Worm (Caenorhabditis elegans) whole organism, L3 larva: ENCODE measurements around the gene F07C4.11.

ENCODE experiments used
- R02D3.7 ChIP-seq: fragments of 150-350 bp; optimal IDR thresholded peaks from 2 replicates; lab custom pipeline; 2014; ENCODE audit warnings: missing biosample characterization, missing genetic modification characterization
- ZK546.5 ChIP-seq: sonication (generic microtip); optimal IDR thresholded peaks from 2 replicates; lab custom pipeline; 2017; ENCODE audit warnings: missing biosample characterization, missing genetic modification characterization
- ama-1 ChIP-seq: fragments of 150-350 bp; optimal IDR thresholded peaks from 2 replicates; lab custom pipeline; 2018
- ceh-82 ChIP-seq: fragments of 150-350 bp; optimal IDR thresholded peaks from 2 replicates; lab custom pipeline; 2014; ENCODE audit warnings: missing biosample characterization, missing genetic modification characterization
- ceh-9 ChIP-seq: sonication (generic microtip); optimal IDR thresholded peaks from 2 replicates; lab custom pipeline; 2018; ENCODE audit warnings: missing biosample characterization, missing genetic modification characterization
- daf-12 ChIP-seq: fragments of 150-350 bp; optimal IDR thresholded peaks from 2 replicates; lab custom pipeline; 2014; ENCODE audit warnings: missing biosample characterization, missing genetic modification reagents, missing genetic modification characterization
- egl-27 ChIP-seq: sonication (generic microtip); optimal IDR thresholded peaks from 4 replicates; lab custom pipeline; 2017; ENCODE audit warnings: missing biosample characterization, missing genetic modification reagents, missing genetic modification characterization
- elt-2 ChIP-seq: sonication (generic microtip); optimal IDR thresholded peaks from 2 replicates; lab custom pipeline; 2016; ENCODE audit warnings: missing genetic modification reagents, mild to moderate bottlenecking, missing genetic modification characterization, missing compliant biosample characterization
- elt-3 ChIP-seq, 3 experiments: fragments of 150-350 bp in 1 of 3; sonication (generic microtip) in 2 of 3; optimal IDR thresholded peaks; 2 replicates in 2 of 3; 4 replicates in 1 of 3; lab custom pipeline; 2014 to 2017; ENCODE audit warnings: missing biosample characterization in 3 of 3, missing genetic modification characterization in 3 of 3
- fkh-10 ChIP-seq: sonication (generic microtip); optimal IDR thresholded peaks from 2 replicates; lab custom pipeline; 2017; ENCODE audit warnings: missing biosample characterization, missing genetic modification reagents, missing genetic modification characterization
- fkh-2 ChIP-seq: fragments of 150-350 bp; optimal IDR thresholded peaks from 2 replicates; lab custom pipeline; 2014; ENCODE audit warnings: missing biosample characterization, missing genetic modification reagents, missing genetic modification characterization
- fos-1 ChIP-seq: fragments of 150-350 bp; optimal IDR thresholded peaks from 2 replicates; lab custom pipeline; 2014; ENCODE audit warnings: missing biosample characterization, missing genetic modification characterization
- hmg-11 ChIP-seq: sonication (generic microtip); optimal IDR thresholded peaks from 2 replicates; lab custom pipeline; 2016; ENCODE audit warnings: missing genetic modification characterization, missing compliant biosample characterization
- lin-15B ChIP-seq: fragments of 150-350 bp; optimal IDR thresholded peaks from 2 replicates; lab custom pipeline; 2014; ENCODE audit warnings: missing biosample characterization, missing genetic modification characterization
- lin-39 ChIP-seq: fragments of 150-350 bp; optimal IDR thresholded peaks from 2 replicates; lab custom pipeline; 2018; ENCODE audit warnings: missing biosample characterization, missing genetic modification reagents, missing genetic modification characterization
- lsy-12 ChIP-seq: sonication (generic microtip); optimal IDR thresholded peaks from 2 replicates; lab custom pipeline; 2016; ENCODE audit warnings: mild to moderate bottlenecking, missing genetic modification characterization, missing compliant biosample characterization
- mml-1 ChIP-seq: fragments of 150-350 bp; sonication (generic microtip); optimal IDR thresholded peaks from 3 replicates; lab custom pipeline; 2014; ENCODE audit warnings: missing biosample characterization, missing genetic modification characterization
- nfya-1 ChIP-seq: sonication (generic microtip); optimal IDR thresholded peaks from 2 replicates; lab custom pipeline; 2017; ENCODE audit warnings: missing genetic modification characterization, mild to moderate bottlenecking, missing compliant biosample characterization, antibody characterized with exemption, moderate library complexity; ENCODE audit not compliant: insufficient read depth
- nhr-11 ChIP-seq: fragments of 150-350 bp; optimal IDR thresholded peaks from 2 replicates; lab custom pipeline; 2014; ENCODE audit warnings: missing biosample characterization, missing genetic modification characterization
- nhr-12 ChIP-seq: fragments of 150-350 bp; optimal IDR thresholded peaks from 2 replicates; lab custom pipeline; 2014; ENCODE audit warnings: missing biosample characterization, missing genetic modification characterization
- nhr-25 ChIP-seq: sonication (generic microtip); optimal IDR thresholded peaks from 2 replicates; lab custom pipeline; 2017; ENCODE audit warnings: missing biosample characterization, missing genetic modification characterization
- nhr-28 ChIP-seq: fragments of 150-350 bp; optimal IDR thresholded peaks from 2 replicates; lab custom pipeline; 2014; ENCODE audit warnings: missing biosample characterization, missing genetic modification characterization
- nhr-43 ChIP-seq: sonication (generic microtip); optimal IDR thresholded peaks from 2 replicates; lab custom pipeline; 2016; ENCODE audit warnings: mild to moderate bottlenecking, missing genetic modification characterization, missing compliant biosample characterization; ENCODE audit not compliant: poor library complexity, severe bottlenecking
- nhr-67 ChIP-seq: fragments of 150-350 bp; optimal IDR thresholded peaks from 2 replicates; lab custom pipeline; 2014; ENCODE audit warnings: missing biosample characterization, missing genetic modification characterization
- nhr-77 ChIP-seq: fragments of 150-350 bp; optimal IDR thresholded peaks from 2 replicates; lab custom pipeline; 2014; ENCODE audit warnings: missing biosample characterization, missing genetic modification characterization
- pha-4 ChIP-seq: fragments of 150-350 bp; optimal IDR thresholded peaks from 2 replicates; lab custom pipeline; 2014; ENCODE audit warnings: missing biosample characterization, missing genetic modification reagents, missing genetic modification characterization
- pqm-1 ChIP-seq: fragments of 150-350 bp; optimal IDR thresholded peaks from 2 replicates; lab custom pipeline; 2017; ENCODE audit warnings: missing biosample characterization, missing genetic modification characterization, inconsistent platforms
- skn-1 ChIP-seq: fragments of 150-350 bp; optimal IDR thresholded peaks from 2 replicates; lab custom pipeline; 2014; ENCODE audit warnings: missing biosample characterization, missing genetic modification characterization
- snpc-4 ChIP-seq: fragments of 150-350 bp; optimal IDR thresholded peaks from 2 replicates; lab custom pipeline; 2014; ENCODE audit warnings: missing biosample characterization, missing genetic modification characterization
- tbx-2 ChIP-seq: sonication (generic microtip); optimal IDR thresholded peaks from 2 replicates; lab custom pipeline; 2016; ENCODE audit warnings: mild to moderate bottlenecking, missing genetic modification characterization, missing compliant biosample characterization
- unc-62 ChIP-seq: fragments of 150-350 bp; sonication (generic microtip); optimal IDR thresholded peaks from 4 replicates; lab custom pipeline; 2014; ENCODE audit warnings: missing biosample characterization, missing genetic modification reagents, missing genetic modification characterization
- zag-1 ChIP-seq: fragments of 150-350 bp; optimal IDR thresholded peaks from 2 replicates; lab custom pipeline; 2014; ENCODE audit warnings: missing biosample characterization, missing genetic modification characterization
- ztf-11 ChIP-seq: fragments of 150-350 bp; optimal IDR thresholded peaks from 2 replicates; lab custom pipeline; 2014; ENCODE audit warnings: missing biosample characterization, missing genetic modification characterization
- ztf-4 ChIP-seq: fragments of 150-350 bp; optimal IDR thresholded peaks from 2 replicates; lab custom pipeline; 2014; ENCODE audit warnings: missing biosample characterization, missing genetic modification characterization

Gene F07C4.11

ce11 chrV:7609698-7610420 lies 33.5 kb downstream of the F07C4.11 start, which contains the start of the genes folt-3 and clec-214:
Gene folt-3, minus strand, starts transcription at chrV:7609748.
Gene clec-214, plus strand, starts transcription at chrV:7610370.
- TF ChIP-seq nfya-1 (tag; lab: Kevin White, UChicago) = no peak
- TF ChIP-seq elt-2 = peak; percentile 56
- TF ChIP-seq, all 47 proteins: peak for 1

- TF ChIP-seq lin-15B (tag; lab: Kevin White, UChicago) = no peak
- no peak for TF ChIP-seq nhr-11 (tag; lab: Kevin White, UChicago)
- no peak for TF ChIP-seq fkh-2 (tag; lab: Kevin White, UChicago)
- TF ChIP-seq nhr-43 (tag; lab: Kevin White, UChicago) = no peak
- no peak for TF ChIP-seq R02D3.7 (tag; lab: Kevin White, UChicago)
- no peak for TF ChIP-seq ama-1
Measured at ce11 chrV:7604858-7605257, 38.5 kb downstream of the F07C4.11 start, which contains the start of gene clec-213. Gene clec-213, plus strand, starts transcription at chrV:7605158.

ce11 chrV:7603404-7603803 lies 39.9 kb downstream of the F07C4.11 start, which contains the start of gene C50E3.11:
Gene C50E3.11, minus strand, starts transcription at chrV:7603486.
- no peak for TF ChIP-seq fkh-2 (tag; lab: Kevin White, UChicago)
- TF ChIP-seq lsy-12 (tag; lab: Kevin White, UChicago) = no peak
- no peak for TF ChIP-seq hmg-11 (tag; lab: Kevin White, UChicago)
- TF ChIP-seq nhr-77 (tag; lab: Kevin White, UChicago) = no peak
- no peak for TF ChIP-seq elt-2
- TF ChIP-seq ama-1 = no peak
- no peak for TF ChIP-seq lin-39 (tag; lab: Kevin White, UChicago)

- TF ChIP-seq hmg-11 (tag; lab: Kevin White, UChicago) (no peak), elt-3 (tag; optimal IDR thresholded peaks at IDR 0.05; lab: Kevin White, UChicago) (no peak), ceh-82 (tag; lab: Kevin White, UChicago) (no peak), nfya-1 (tag; lab: Kevin White, UChicago) (no peak), nhr-12 (tag; lab: Kevin White, UChicago) (no peak), pha-4 (tag; lab: Kevin White, UChicago) (no peak), ama-1 (no peak), nhr-28 (no peak), nhr-11 (tag; lab: Kevin White, UChicago) (no peak), daf-12 (tag; lab: Kevin White, UChicago) (no peak), unc-62 (GFP tag; lab: Kevin White, UChicago) (no peak), egl-27 (tag; lab: Kevin White, UChicago) (no peak), R02D3.7 (tag; lab: Kevin White, UChicago) (no peak), fkh-2 (tag; lab: Kevin White, UChicago) (no peak), snpc-4 (no peak), pqm-1 (tag; lab: Kevin White, UChicago) (no peak), zag-1 (tag; lab: Kevin White, UChicago) (no peak), nhr-43 (tag; lab: Kevin White, UChicago) (no peak), fos-1 (no peak), lsy-12 (tag; lab: Kevin White, UChicago) (no peak)
Measured at ce11 chrV:7601443-7601842, 41.9 kb downstream of the F07C4.11 start, which contains the start of gene scl-26. Gene scl-26, minus strand, starts transcription at chrV:7601543.

ce11 chrV:7600149-7600548 lies 43.2 kb downstream of the F07C4.11 start, which contains the start of gene C50E3.9:
Gene C50E3.9, minus strand, starts transcription at chrV:7600249.
- TF ChIP-seq fkh-2 (tag; lab: Kevin White, UChicago) (no peak), fkh-10 (GFP tag; lab: Kevin White, UChicago) (no peak), skn-1 (tag; lab: Kevin White, UChicago) (no peak), ztf-4 (tag; lab: Kevin White, UChicago) (no peak), ztf-11 (tag; lab: Kevin White, UChicago) (no peak)

- TF ChIP-seq tbx-2 (tag; lab: Kevin White, UChicago) = no peak
- no peak for TF ChIP-seq skn-1 (tag; lab: Kevin White, UChicago)
- TF ChIP-seq ceh-9 (tag; lab: Kevin White, UChicago) = no peak
- TF ChIP-seq ztf-4 (tag; lab: Kevin White, UChicago) = no peak
- no peak for TF ChIP-seq hmg-11 (tag; lab: Kevin White, UChicago)
- no peak for TF ChIP-seq mml-1
- no peak for TF ChIP-seq ZK546.5 (tag; lab: Kevin White, UChicago)
- TF ChIP-seq nhr-43 (tag; lab: Kevin White, UChicago) = no peak
- TF ChIP-seq nhr-28 = no peak
- no peak for TF ChIP-seq nhr-25 (tag; lab: Kevin White, UChicago)
- no peak for TF ChIP-seq ztf-11 (tag; lab: Kevin White, UChicago)
- TF ChIP-seq nhr-67 (tag; lab: Kevin White, UChicago) = no peak
Measured at ce11 chrV:7598269-7598668, 45.0 kb downstream of the F07C4.11 start, which contains the start of gene C50E3.7. Gene C50E3.7, minus strand, starts transcription at chrV:7598369.
